Worm (Caenorhabditis elegans) whole organism, young adult: ENCODE measurements around the gene tsr-1.

Experiments used
- B0261.1 ChIP-seq: sonication (generic microtip); optimal IDR thresholded peaks from 2 replicates; lab custom pipeline; 2016; ENCODE audit warnings: mild to moderate bottlenecking, missing genetic modification characterization, moderate library complexity, missing compliant biosample characterization
- C17E4.6 ChIP-seq: fragments of 200-800 bp; sonication (Bioruptor generic); IDR thresholded peaks from 2 replicates; pipeline ENCODE4 v1.3.6; 2022; ENCODE audit warnings: missing genetic modification reagents, missing genetic modification characterization, missing compliant biosample characterization
- D2030.7 ChIP-seq: fragments of 200-800 bp; sonication (Bioruptor generic); IDR thresholded peaks from 2 replicates; pipeline ENCODE4 v1.3.6; 2022; ENCODE audit warnings: missing genetic modification reagents, missing genetic modification characterization, missing compliant biosample characterization
- F10E7.11 ChIP-seq: sonication (generic microtip); optimal IDR thresholded peaks from 2 replicates; lab custom pipeline; 2017; ENCODE audit warnings: mild to moderate bottlenecking, missing genetic modification characterization, moderate library complexity, missing compliant biosample characterization
- F22D6.2 ChIP-seq: sonication (generic microtip); optimal IDR thresholded peaks from 2 replicates; lab custom pipeline; 2016; ENCODE audit warnings: mild to moderate bottlenecking, missing genetic modification characterization, missing compliant biosample characterization
- F23B12.7 ChIP-seq: sonication (generic microtip); optimal IDR thresholded peaks from 2 replicates; lab custom pipeline; 2017; ENCODE audit warnings: missing genetic modification characterization, mild to moderate bottlenecking, missing compliant biosample characterization, antibody characterized with exemption, moderate library complexity; ENCODE audit not compliant: insufficient read depth
- F37B4.10 ChIP-seq: fragments of 200-800 bp; sonication (Bioruptor generic); IDR thresholded peaks from 2 replicates; pipeline ENCODE4 v1.3.6; 2022; ENCODE audit warnings: missing genetic modification characterization, missing compliant biosample characterization
- F49E8.2 ChIP-seq: sonication (generic microtip); optimal IDR thresholded peaks from 3 replicates; lab custom pipeline; 2017; ENCODE audit warnings: missing genetic modification characterization, mild to moderate bottlenecking, missing compliant biosample characterization, antibody characterized with exemption, moderate library complexity; ENCODE audit not compliant: insufficient read depth
- F52B5.7 ChIP-seq: sonication (generic microtip); optimal IDR thresholded peaks from 2 replicates; lab custom pipeline; 2016; ENCODE audit warnings: mild to moderate bottlenecking, missing genetic modification characterization, missing compliant biosample characterization
- F57C9.4 ChIP-seq: sonication (generic microtip); optimal IDR thresholded peaks from 2 replicates; lab custom pipeline; 2017; ENCODE audit warnings: mild to moderate bottlenecking, missing genetic modification characterization, missing compliant biosample characterization
- K12H6.12 ChIP-seq: fragments of 200-800 bp; sonication (Bioruptor generic); optimal IDR thresholded peaks from 2 replicates; lab custom pipeline; 2018; ENCODE audit warnings: mild to moderate bottlenecking, missing genetic modification characterization, missing compliant biosample characterization
- T07F8.4 ChIP-seq: sonication (generic microtip); optimal IDR thresholded peaks from 2 replicates; lab custom pipeline; 2016; ENCODE audit warnings: mild to moderate bottlenecking, missing genetic modification characterization, moderate library complexity, missing compliant biosample characterization
- Y56A3A.18 ChIP-seq: fragments of 200-800 bp; sonication (Bioruptor generic); IDR thresholded peaks from 2 replicates; pipeline ENCODE4 v1.3.6; 2022; ENCODE audit warnings: missing genetic modification reagents, missing genetic modification characterization, missing compliant biosample characterization
- Y95B8A.8 ChIP-seq: fragments of 200-800 bp; sonication (Bioruptor generic); IDR thresholded peaks from 2 replicates; pipeline ENCODE4 v1.3.6; 2022; ENCODE audit warnings: missing genetic modification reagents, missing genetic modification characterization, missing compliant biosample characterization
- athp-1 ChIP-seq: sonication (generic microtip); optimal IDR thresholded peaks from 2 replicates; lab custom pipeline; 2017; ENCODE audit warnings: mild to moderate bottlenecking, missing genetic modification characterization, missing compliant biosample characterization
- cebp-2 ChIP-seq: fragments of 200-800 bp; sonication (Bioruptor generic); IDR thresholded peaks from 2 replicates; pipeline ENCODE4 v1.3.6; 2022; ENCODE audit warnings: missing genetic modification characterization, missing compliant biosample characterization
- ceh-40 ChIP-seq: fragments of 200-800 bp; sonication (Bioruptor generic); IDR thresholded peaks from 2 replicates; pipeline ENCODE4 v1.3.6; 2022; ENCODE audit warnings: missing genetic modification characterization, missing compliant biosample characterization
- ceh-91 ChIP-seq: fragments of 200-800 bp; sonication (Bioruptor generic); IDR thresholded peaks from 2 replicates; pipeline ENCODE4 v1.3.6; 2022; ENCODE audit warnings: missing genetic modification reagents, missing genetic modification characterization, missing compliant biosample characterization
- die-1 ChIP-seq: sonication (generic microtip); optimal IDR thresholded peaks from 2 replicates; lab custom pipeline; 2016; ENCODE audit warnings: missing genotype, mild to moderate bottlenecking, missing genetic modification characterization, missing compliant biosample characterization
- dox-1 ChIP-seq: fragments of 200-800 bp; sonication (Bioruptor generic); IDR thresholded peaks from 2 replicates; pipeline ENCODE4 v1.3.6; 2022; ENCODE audit warnings: missing genetic modification reagents, missing genetic modification characterization, missing compliant biosample characterization
- egrh-3 ChIP-seq: fragments of 200-800 bp; sonication (Bioruptor generic); IDR thresholded peaks from 2 replicates; pipeline ENCODE4 v1.3.6; 2022; ENCODE audit warnings: missing genetic modification reagents, missing genetic modification characterization, missing compliant biosample characterization
- fkh-3 ChIP-seq: sonication (generic microtip); optimal IDR thresholded peaks from 2 replicates; lab custom pipeline; 2016; ENCODE audit warnings: mild to moderate bottlenecking, missing genetic modification characterization, missing compliant biosample characterization
- gei-17 ChIP-seq: fragments of 200-800 bp; sonication (Bioruptor generic); optimal IDR thresholded peaks from 2 replicates; lab custom pipeline; 2018; ENCODE audit warnings: mild to moderate bottlenecking, missing genetic modification characterization, missing compliant biosample characterization
- hlh-12 ChIP-seq: sonication (generic microtip); optimal IDR thresholded peaks from 2 replicates; lab custom pipeline; 2016; ENCODE audit warnings: missing genetic modification characterization, missing compliant biosample characterization
- hlh-26 ChIP-seq: fragments of 200-800 bp; sonication (Bioruptor generic); conservative IDR thresholded peaks from 2 replicates; pipeline ENCODE4 v1.3.6; 2022; ENCODE audit warnings: missing genetic modification reagents, missing genetic modification characterization, missing compliant biosample characterization
- hsf-1 ChIP-seq: fragments of 200-800 bp; sonication (Bioruptor generic); IDR thresholded peaks from 2 replicates; pipeline ENCODE4 v1.3.6; 2022; ENCODE audit warnings: missing genetic modification reagents, missing genetic modification characterization, missing compliant biosample characterization
- let-526 ChIP-seq: fragments of 200-800 bp; sonication (Bioruptor generic); IDR thresholded peaks from 2 replicates; pipeline ENCODE4 v1.3.6; 2022; ENCODE audit warnings: missing genetic modification reagents, missing genetic modification characterization, missing compliant biosample characterization
- let-607 ChIP-seq, 2 experiments: fragments of 200-800 bp in 1 of 2; sonication (Bioruptor generic) in 1 of 2; sonication (generic microtip) in 1 of 2; optimal IDR thresholded peaks; 2 replicates each; lab custom pipeline; 2016 to 2018; ENCODE audit warnings: mild to moderate bottlenecking in 2 of 2, missing compliant biosample characterization in 2 of 2, missing genetic modification characterization in 2 of 2, moderate library complexity in 2 of 2, missing genotype in 1 of 2
- lin-40 ChIP-seq: sonication (generic microtip); optimal IDR thresholded peaks from 2 replicates; lab custom pipeline; 2016; ENCODE audit warnings: missing genetic modification characterization, mild to moderate bottlenecking, missing compliant biosample characterization, missing genotype, missing genetic modification reagents
- madf-6 ChIP-seq: fragments of 200-800 bp; sonication (Bioruptor generic); IDR thresholded peaks from 2 replicates; pipeline ENCODE4 v1.3.6; 2022; ENCODE audit warnings: missing genetic modification reagents, missing genetic modification characterization, missing compliant biosample characterization
- mcd-1 ChIP-seq: fragments of 200-800 bp; sonication (Bioruptor generic); IDR thresholded peaks from 2 replicates; pipeline ENCODE4 v1.3.6; 2022; ENCODE audit warnings: missing genetic modification reagents, missing genetic modification characterization, missing compliant biosample characterization
- nhr-90 ChIP-seq: sonication (generic microtip); optimal IDR thresholded peaks from 2 replicates; lab custom pipeline; 2016; ENCODE audit warnings: missing genotype, mild to moderate bottlenecking, missing genetic modification characterization, missing compliant biosample characterization
- pbrm-1 ChIP-seq: fragments of 200-800 bp; sonication (Bioruptor generic); IDR thresholded peaks from 2 replicates; pipeline ENCODE4 v1.3.6; 2022; ENCODE audit warnings: missing genetic modification reagents, missing genetic modification characterization, missing compliant biosample characterization
- pha-4 ChIP-seq: fragments of 150-350 bp; sonication (generic microtip); optimal IDR thresholded peaks from 2 replicates; lab custom pipeline; 2014; ENCODE audit warnings: missing biosample characterization, missing genetic modification reagents, missing genetic modification characterization
- rpc-1 ChIP-seq, 2 experiments: fragments of 150-350 bp in 1 of 2; sonication (generic microtip) in 1 of 2; optimal IDR thresholded peaks; 2 replicates each; lab custom pipeline; 2014 to 2018; ENCODE audit warnings: missing biosample characterization in 1 of 2, missing genetic modification characterization in 1 of 2, missing genetic modification reagents in 1 of 2, missing genotype in 1 of 2
- sdz-38 ChIP-seq: sonication (generic microtip); optimal IDR thresholded peaks from 2 replicates; lab custom pipeline; 2016; ENCODE audit warnings: missing genotype, missing genetic modification characterization, missing compliant biosample characterization
- sea-2 ChIP-seq: fragments of 200-800 bp; sonication (Bioruptor generic); IDR thresholded peaks from 2 replicates; pipeline ENCODE4 v1.3.6; 2022; ENCODE audit warnings: missing genetic modification characterization, missing compliant biosample characterization
- snpc-1.1 ChIP-seq: sonication (generic microtip); optimal IDR thresholded peaks from 2 replicates; lab custom pipeline; 2017; ENCODE audit warnings: missing genetic modification characterization, mild to moderate bottlenecking, missing compliant biosample characterization, antibody characterized with exemption, moderate library complexity, missing genotype, missing genetic modification reagents; ENCODE audit not compliant: insufficient read depth
- snpc-1.3 ChIP-seq: sonication (generic microtip); optimal IDR thresholded peaks from 2 replicates; lab custom pipeline; 2017; ENCODE audit warnings: missing genetic modification characterization, mild to moderate bottlenecking, missing compliant biosample characterization, antibody characterized with exemption, moderate library complexity, missing genotype, missing genetic modification reagents; ENCODE audit not compliant: insufficient read depth
- snpc-3.4 ChIP-seq: sonication (generic microtip); optimal IDR thresholded peaks from 2 replicates; lab custom pipeline; 2017; ENCODE audit warnings: missing genetic modification characterization, mild to moderate bottlenecking, missing compliant biosample characterization, antibody characterized with exemption, moderate library complexity, missing genotype, missing genetic modification reagents
- snpc-4 ChIP-seq, 5 experiments: fragments of 150-350 bp in 1 of 5; sonication (generic microtip) in 4 of 5; optimal IDR thresholded peaks; 2 replicates each; lab custom pipeline; 2014 to 2018; ENCODE audit warnings: missing genetic modification characterization in 5 of 5, missing biosample characterization in 3 of 5, antibody characterized with exemption in 2 of 5, mild to moderate bottlenecking in 2 of 5, missing compliant biosample characterization in 2 of 5, missing genotype in 2 of 5, moderate library complexity in 2 of 5, missing genetic modification reagents in 1 of 5
- somi-1 ChIP-seq: fragments of 200-800 bp; sonication (Bioruptor generic); optimal IDR thresholded peaks from 2 replicates; lab custom pipeline; 2018; ENCODE audit warnings: mild to moderate bottlenecking, missing genetic modification characterization, missing compliant biosample characterization
- sptf-2 ChIP-seq: fragments of 200-800 bp; sonication (Bioruptor generic); optimal IDR thresholded peaks from 2 replicates; lab custom pipeline; 2018; ENCODE audit warnings: mild to moderate bottlenecking, missing genetic modification characterization, missing compliant biosample characterization
- tbx-9 ChIP-seq: sonication (generic microtip); optimal IDR thresholded peaks from 2 replicates; lab custom pipeline; 2016; ENCODE audit warnings: borderline replicate concordance, missing genetic modification characterization, inconsistent platforms, missing compliant biosample characterization
- unc-62 ChIP-seq: fragments of 150-350 bp; optimal IDR thresholded peaks from 2 replicates; lab custom pipeline; 2014; ENCODE audit warnings: missing biosample characterization, missing genetic modification reagents, missing genetic modification characterization
- zfh-2 ChIP-seq: fragments of 200-800 bp; sonication (Bioruptor generic); conservative IDR thresholded peaks from 2 replicates; pipeline ENCODE4 v1.3.6; 2022; ENCODE audit warnings: missing genetic modification reagents, missing genetic modification characterization, missing compliant biosample characterization
- ztf-18 ChIP-seq: sonication (generic microtip); optimal IDR thresholded peaks from 2 replicates; lab custom pipeline; 2016; ENCODE audit warnings: missing genotype, mild to moderate bottlenecking, missing genetic modification characterization, missing compliant biosample characterization
- ztf-6 ChIP-seq: fragments of 200-800 bp; sonication (Bioruptor generic); IDR thresholded peaks from 2 replicates; pipeline ENCODE4 v1.3.6; 2022; ENCODE audit warnings: missing genetic modification reagents, missing genetic modification characterization, missing compliant biosample characterization

Gene tsr-1

ce11 chrII:2452492-2452891 lies 20.7 kb downstream of the tsr-1 start (continued):
- 0 out of 2 replicates have a peak, but pooled peaks have one; percentile 42 for TF ChIP-seq pbrm-1 (GFP tag; lab: Robert Waterston, UW)
- no peak for TF ChIP-seq F52B5.7 (tag; lab: Kevin White, UChicago)
- no peak for TF ChIP-seq Y95B8A.8 (GFP tag; lab: Robert Waterston, UW)
- no peak for TF ChIP-seq egrh-3 (GFP tag; lab: Robert Waterston, UW)
- peak; percentile 35; the same call in 1 of the 2 replicates for TF ChIP-seq hsf-1
- no peak for TF ChIP-seq snpc-1.3
- no peak for TF ChIP-seq F37B4.10 (GFP tag; lab: Robert Waterston, UW)
- no peak for TF ChIP-seq die-1 (tag; lab: Kevin White, UChicago)
- no peak for TF ChIP-seq unc-62 (GFP tag; lab: Kevin White, UChicago)
- TF ChIP-seq dox-1, result peak; percentile 56
- no peak for TF ChIP-seq zfh-2
- TF ChIP-seq tbx-9 (tag; lab: Kevin White, UChicago), result no peak
- no peak for TF ChIP-seq fkh-3 (tag; lab: Kevin White, UChicago)
- no peak for TF ChIP-seq ceh-91 (GFP tag; lab: Robert Waterston, UW)
- TF ChIP-seq K12H6.12 (tag; lab: Kevin White, UChicago), result no peak
- no peak for TF ChIP-seq rpc-1 (optimal IDR thresholded peaks at IDR 0.05; lab: Kevin White, UChicago)
- no peak for TF ChIP-seq rpc-1 (tag; optimal IDR thresholded peaks at IDR 0.05; lab: Kevin White, UChicago)
- TF ChIP-seq gei-17 (GFP tag; lab: Kevin White, UChicago), result no peak
- TF ChIP-seq lin-40 (tag; lab: Kevin White, UChicago), result no peak
- no peak for TF ChIP-seq snpc-3.4
- TF ChIP-seq F23B12.7, result no peak
- no peak for TF ChIP-seq F22D6.2 (tag; lab: Kevin White, UChicago)
- TF ChIP-seq mcd-1, result 0 out of 2 replicates have a peak, but pooled peaks have one; percentile 6
- TF ChIP-seq ztf-6, result no peak
- no peak for TF ChIP-seq hlh-26 (GFP tag; lab: Robert Waterston, UW)
- no peak for TF ChIP-seq let-607 (tag; optimal IDR thresholded peaks at IDR 0.05; lab: Kevin White, UChicago)
- no peak for TF ChIP-seq F57C9.4 (tag; lab: Kevin White, UChicago)
- TF ChIP-seq ceh-40 (GFP tag; lab: Robert Waterston, UW), result no peak
- no peak for TF ChIP-seq ztf-18 (tag; lab: Kevin White, UChicago)
- no peak for TF ChIP-seq sdz-38
- TF ChIP-seq cebp-2 (GFP tag; lab: Robert Waterston, UW), result no peak
- no peak for TF ChIP-seq T07F8.4 (tag; lab: Kevin White, UChicago)
- no peak for TF ChIP-seq somi-1 (GFP tag; lab: Kevin White, UChicago)
- no peak for TF ChIP-seq B0261.1
- TF ChIP-seq athp-1 (tag; lab: Kevin White, UChicago), result no peak
- TF ChIP-seq F10E7.11 (tag; lab: Kevin White, UChicago), result no peak
- TF ChIP-seq let-526 (GFP tag; lab: Robert Waterston, UW), result no peak
- no peak for TF ChIP-seq nhr-90 (tag; lab: Kevin White, UChicago)
- TF ChIP-seq madf-6 (GFP tag; lab: Robert Waterston, UW), result peak; percentile 17; the same call in 1 of the 2 replicates
- no peak for TF ChIP-seq D2030.7
- TF ChIP-seq snpc-4 (GFP tag; optimal IDR thresholded peaks at IDR 0.05; lab: Kevin White, UChicago), result no peak
- TF ChIP-seq snpc-4 (tag; optimal IDR thresholded peaks at IDR 0.05; lab: Kevin White, UChicago), result no peak
- no peak for TF ChIP-seq F49E8.2 (tag; lab: Kevin White, UChicago)
- no peak for TF ChIP-seq pha-4 (tag; lab: Kevin White, UChicago)
- TF ChIP-seq sea-2 (GFP tag; lab: Robert Waterston, UW), result no peak
- TF ChIP-seq hlh-12, result no peak
- no peak for TF ChIP-seq Y56A3A.18
- no peak for TF ChIP-seq snpc-1.1 (tag; lab: Kevin White, UChicago)
- no peak for TF ChIP-seq sptf-2 (GFP tag; lab: Kevin White, UChicago)
- no peak for TF ChIP-seq C17E4.6 (GFP tag; lab: Robert Waterston, UW)
